Worm (Caenorhabditis elegans): Measurements from ENCODE around the gene Y45G12B.2.

DNA sequence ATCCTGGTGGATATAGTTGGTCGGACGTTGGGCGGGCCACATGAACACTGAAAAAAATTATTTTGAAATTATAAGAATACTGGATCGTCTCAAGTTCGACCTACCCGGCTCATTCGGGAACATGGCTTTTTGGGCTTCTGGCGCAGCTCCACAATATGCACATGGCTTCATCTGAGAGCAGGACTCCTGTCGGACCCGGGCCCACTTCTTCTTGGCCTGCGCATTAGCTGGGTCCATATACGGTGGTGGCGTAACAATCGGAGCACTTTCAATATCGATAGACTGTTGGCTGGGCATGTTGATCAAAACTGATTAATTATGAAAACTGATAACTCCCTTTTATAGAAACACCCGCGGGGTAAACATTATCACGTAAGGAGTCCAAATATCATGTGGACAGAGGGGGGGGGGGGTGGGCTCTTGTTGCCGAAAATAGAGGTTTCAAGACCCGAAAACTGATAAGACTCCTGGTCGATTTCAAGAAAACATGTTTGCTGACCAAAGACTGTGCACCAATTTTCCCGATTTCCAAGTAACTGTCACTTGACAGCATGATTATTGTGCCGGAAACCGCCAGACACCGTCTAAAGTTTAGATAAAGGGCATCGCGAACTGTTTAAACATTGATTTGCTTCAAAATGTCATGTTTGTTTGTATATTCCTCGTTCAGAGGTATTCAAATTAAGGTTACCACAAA is 36.4 kb downstream of the Y45G12B.2 start, which contains the start of gene dod-3:
- TF ChIP-seq zip-5 (tag; optimal IDR thresholded peaks at IDR 0.05): no peak
- TF ChIP-seq ama-1 (optimal IDR thresholded peaks at IDR 0.05): no peak
- no peak for TF ChIP-seq fax-1 (tag; optimal IDR thresholded peaks at IDR 0.05)
- TF ChIP-seq mec-3 (tag; optimal IDR thresholded peaks at IDR 0.05; ENCODE audit: borderline replicate concordance): no peak
